1 fruit fly cellular context compared by ENCODE assay signal in the genomic region with DNA sequence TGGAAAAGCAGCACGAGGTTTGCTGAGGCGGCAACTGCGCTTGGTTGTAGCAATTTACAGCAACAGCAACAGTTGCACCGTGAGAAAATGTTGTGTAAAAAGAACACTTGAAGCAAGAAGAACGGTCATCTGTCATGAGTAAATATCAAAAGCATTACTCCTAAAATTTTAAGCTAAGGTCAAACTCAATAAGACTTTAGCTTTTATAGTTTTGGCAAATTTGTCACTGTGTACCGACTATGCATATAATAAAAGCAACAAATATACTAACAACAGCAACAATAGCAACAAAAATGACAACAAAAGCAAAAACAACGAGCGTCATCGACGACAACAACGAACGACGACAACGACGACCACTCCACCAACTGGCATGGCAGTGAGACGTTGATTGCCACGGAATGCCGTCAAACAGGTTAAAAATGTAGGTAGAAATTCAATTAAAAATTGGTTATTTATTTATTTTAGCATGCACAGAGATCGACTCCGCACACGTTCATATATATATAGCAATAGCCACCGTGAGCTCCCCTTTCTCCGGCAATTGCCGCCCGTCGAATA.
TF ChIP-seq lines count a peak whose summit lies in the region.

No protein-coding gene starts in this region.

TF ChIP-seq in whole organism, embryonic, 481 proteins besides CTCF, POLR2A, EP300 and RAD21 (continued from another document and continues in another):
- peak; percentile 83 for TF ChIP-seq pnt (GFP tag; optimal IDR thresholded peaks at IDR 0.05; lab: Kevin White, UChicago)
- no peak for TF ChIP-seq CG7963 (GFP tag; IDR thresholded peaks at IDR 0.05; lab: Robert Waterston, UW; ENCODE audit: partially characterized antibody)
- peak; percentile 45 for TF ChIP-seq ERR (GFP tag; optimal IDR thresholded peaks at IDR 0.05; lab: Kevin White, UChicago)
- TF ChIP-seq shn (GFP tag; optimal IDR thresholded peaks at IDR 0.05; lab: Kevin White, UChicago) = peak; percentile 72
- TF ChIP-seq CG7839 (tag; optimal IDR thresholded peaks at IDR 0.05; lab: Kevin White, UChicago) = peak; percentile 86
- TF ChIP-seq Eip74EF (GFP tag; optimal IDR thresholded peaks at IDR 0.05; lab: Kevin White, UChicago) = peak in 1 of 2 experiments; percentile 83
- peak; percentile 67 for TF ChIP-seq eyg (GFP tag; optimal IDR thresholded peaks at IDR 0.05; lab: Kevin White, UChicago)
- TF ChIP-seq Spps (tag; optimal IDR thresholded peaks at IDR 0.05; lab: Kevin White, UChicago) = no peak
- TF ChIP-seq trem (tag; optimal IDR thresholded peaks at IDR 0.05; lab: Kevin White, UChicago) = peak; percentile 33
- TF ChIP-seq CG12104 (GFP tag; optimal IDR thresholded peaks at IDR 0.05; lab: Kevin White, UChicago) = peak; percentile 69
- peak; percentile 59 for TF ChIP-seq al (GFP tag; IDR thresholded peaks at IDR 0.05; lab: Robert Waterston, UW)
- TF ChIP-seq CG4854 (GFP tag; optimal IDR thresholded peaks at IDR 0.05; lab: Kevin White, UChicago) = peak; percentile 57
- no peak for TF ChIP-seq Lpt (GFP tag; optimal IDR thresholded peaks at IDR 0.05; lab: Kevin White, UChicago)
- TF ChIP-seq Dek (tag; optimal IDR thresholded peaks at IDR 0.05; lab: Kevin White, UChicago) = peak; percentile 68
- TF ChIP-seq jigr1 (GFP tag; IDR thresholded peaks at IDR 0.05; lab: Robert Waterston, UW) = peak; percentile 68; the same call in 2 of the 3 replicates
- peak; percentile 78 for TF ChIP-seq Atf3 (GFP tag; optimal IDR thresholded peaks at IDR 0.05; lab: Kevin White, UChicago)
- no peak for TF ChIP-seq B-H2 (GFP tag; optimal IDR thresholded peaks at IDR 0.05; lab: Kevin White, UChicago)
- peak; percentile 69 for TF ChIP-seq gsb-n (tag; optimal IDR thresholded peaks at IDR 0.05; lab: Kevin White, UChicago)
- TF ChIP-seq Pdp1 (GFP tag; optimal IDR thresholded peaks at IDR 0.05; lab: Kevin White, UChicago) = peak; percentile 78 to 80
- TF ChIP-seq Mes4 (GFP tag; optimal IDR thresholded peaks at IDR 0.05; lab: Kevin White, UChicago) = peak; percentile 86
- TF ChIP-seq pho (GFP tag; optimal IDR thresholded peaks at IDR 0.05; lab: Kevin White, UChicago) = peak; percentile 61
- TF ChIP-seq ttk (GFP tag; IDR thresholded peaks at IDR 0.05; lab: Robert Waterston, UW) = peak; percentile 89
- peak; percentile 92 for TF ChIP-seq dmrt99B (tag; optimal IDR thresholded peaks at IDR 0.05; lab: Kevin White, UChicago)
- no peak for TF ChIP-seq Dip2 (GFP tag; IDR thresholded peaks at IDR 0.05; lab: Robert Waterston, UW)
- peak; percentile 64 for TF ChIP-seq Fer1 (GFP tag; optimal IDR thresholded peaks at IDR 0.05; lab: Kevin White, UChicago)
- peak; percentile 24 for TF ChIP-seq HmgD (GFP tag; optimal IDR thresholded peaks at IDR 0.05; lab: Kevin White, UChicago)
- TF ChIP-seq CG8281 (tag; optimal IDR thresholded peaks at IDR 0.05; lab: Kevin White, UChicago) = peak; percentile 48
- peak; percentile 86 for TF ChIP-seq so (GFP tag; IDR thresholded peaks at IDR 0.05; lab: Robert Waterston, UW)
- TF ChIP-seq Hand (GFP tag; optimal IDR thresholded peaks at IDR 0.05; lab: Kevin White, UChicago) = peak; percentile 26
- peak; percentile 75 for TF ChIP-seq CG17829 (tag; optimal IDR thresholded peaks at IDR 0.05; lab: Kevin White, UChicago)
- peak in 1 of 3 experiments; percentile 60 for TF ChIP-seq lola (GFP tag; optimal IDR thresholded peaks at IDR 0.05; lab: Kevin White, UChicago)
- TF ChIP-seq vfl (GFP tag; optimal IDR thresholded peaks at IDR 0.05; lab: Kevin White, UChicago) = no peak
- peak; percentile 87 for TF ChIP-seq sens-2 (GFP tag; IDR thresholded peaks at IDR 0.05; lab: Robert Waterston, UW)
- TF ChIP-seq knrl (GFP tag; IDR thresholded peaks at IDR 0.05; lab: Robert Waterston, UW; ENCODE audit: partially characterized antibody) = no peak
- TF ChIP-seq Nf-YA (GFP tag; IDR thresholded peaks at IDR 0.05; lab: Robert Waterston, UW) = peak; percentile 75
- peak; percentile 69 for TF ChIP-seq CrebB (tag; optimal IDR thresholded peaks at IDR 0.05; lab: Kevin White, UChicago)
- TF ChIP-seq CG13123 (GFP tag; optimal IDR thresholded peaks at IDR 0.05; lab: Kevin White, UChicago) = peak; percentile 62
- TF ChIP-seq CG9876 (GFP tag; optimal IDR thresholded peaks at IDR 0.05; lab: Kevin White, UChicago) = peak; percentile 72
- no peak for TF ChIP-seq Stat92E (GFP tag; optimal IDR thresholded peaks at IDR 0.05; lab: Kevin White, UChicago)
- TF ChIP-seq CG6175 (GFP tag; IDR thresholded peaks at IDR 0.05; lab: Robert Waterston, UW) = no peak
- peak; percentile 73; the same call in 2 of the 3 replicates for TF ChIP-seq gce (GFP tag; IDR thresholded peaks at IDR 0.05; lab: Robert Waterston, UW)
- TF ChIP-seq CG11696 (GFP tag; IDR thresholded peaks at IDR 0.05; lab: Robert Waterston, UW) = peak; percentile 48
- TF ChIP-seq CG17186 (GFP tag; optimal IDR thresholded peaks at IDR 0.05; lab: Kevin White, UChicago) = peak; percentile 10
- TF ChIP-seq CG12155 (GFP tag; optimal IDR thresholded peaks at IDR 0.05; lab: Kevin White, UChicago) = peak; percentile 66
- peak; percentile 87 for TF ChIP-seq seq (GFP tag; IDR thresholded peaks at IDR 0.05; lab: Robert Waterston, UW)
- peak; percentile 66 for TF ChIP-seq disco-r (GFP tag; optimal IDR thresholded peaks at IDR 0.05; lab: Kevin White, UChicago)
- TF ChIP-seq tgo (GFP tag; IDR thresholded peaks at IDR 0.05; lab: Robert Waterston, UW) = peak; percentile 89
- peak; percentile 90 for TF ChIP-seq Rx (GFP tag; IDR thresholded peaks at IDR 0.05; lab: Robert Waterston, UW)
- TF ChIP-seq CG9727 (GFP tag; optimal IDR thresholded peaks at IDR 0.05; lab: Kevin White, UChicago) = peak; percentile 41
- no peak for TF ChIP-seq bbx (GFP tag; IDR thresholded peaks at IDR 0.05; lab: Robert Waterston, UW; ENCODE audit: partially characterized antibody)
- no peak for TF ChIP-seq BtbVII (GFP tag; optimal IDR thresholded peaks at IDR 0.05; lab: Kevin White, UChicago)
- TF ChIP-seq CG10366 (GFP tag; IDR thresholded peaks at IDR 0.05; lab: Robert Waterston, UW) = peak; percentile 89
- peak; percentile 74 for TF ChIP-seq dm (GFP tag; optimal IDR thresholded peaks at IDR 0.05; lab: Kevin White, UChicago)
- TF ChIP-seq odd (GFP tag; optimal IDR thresholded peaks at IDR 0.05; lab: Kevin White, UChicago) = peak; percentile 73
- TF ChIP-seq MESR4 (GFP tag; optimal IDR thresholded peaks at IDR 0.05; lab: Kevin White, UChicago) = no peak
- peak; percentile 90 for TF ChIP-seq CG5245 (GFP tag; optimal IDR thresholded peaks at IDR 0.05; lab: Kevin White, UChicago)
- no peak for TF ChIP-seq fru (optimal IDR thresholded peaks at IDR 0.05; lab: Kevin White, UChicago)
- TF ChIP-seq nom (GFP tag; optimal IDR thresholded peaks at IDR 0.05; lab: Kevin White, UChicago) = peak; percentile 98
- TF ChIP-seq Mad (GFP tag; optimal IDR thresholded peaks at IDR 0.05; lab: Kevin White, UChicago) = peak; percentile 71
- peak; percentile 83 to 86 for TF ChIP-seq chif (GFP tag; optimal IDR thresholded peaks at IDR 0.05; lab: Kevin White, UChicago)
- peak; percentile 71 for TF ChIP-seq CG18476 (GFP tag; optimal IDR thresholded peaks at IDR 0.05; lab: Kevin White, UChicago)
- TF ChIP-seq gt (GFP tag; IDR thresholded peaks at IDR 0.05; lab: Robert Waterston, UW) = peak; percentile 60
- TF ChIP-seq CG18262 (tag; optimal IDR thresholded peaks at IDR 0.05; lab: Kevin White, UChicago) = peak; percentile 79
- TF ChIP-seq CG2199 (GFP tag; IDR thresholded peaks at IDR 0.05; lab: Robert Waterston, UW) = peak; percentile 53; the same call in 1 of the 3 replicates
- TF ChIP-seq Dll (GFP tag; IDR thresholded peaks at IDR 0.05; lab: Robert Waterston, UW; ENCODE audit: partially characterized antibody) = no peak
- peak; percentile 53; the same call in 1 of the 2 replicates for TF ChIP-seq rib (GFP tag; IDR thresholded peaks at IDR 0.05; lab: Robert Waterston, UW)
- peak; percentile 67 for TF ChIP-seq twi (tag; optimal IDR thresholded peaks at IDR 0.05; lab: Kevin White, UChicago)
- TF ChIP-seq NFAT (GFP tag; IDR thresholded peaks at IDR 0.05; lab: Robert Waterston, UW) = no peak; the same call in 1 of the 2 replicates
- peak; percentile 89 for TF ChIP-seq Antp (GFP tag; optimal IDR thresholded peaks at IDR 0.05; lab: Kevin White, UChicago)
- peak; percentile 91 for TF ChIP-seq HLH3B (GFP tag; IDR thresholded peaks at IDR 0.05; lab: Robert Waterston, UW)
- no peak for TF ChIP-seq ac (GFP tag; optimal IDR thresholded peaks at IDR 0.05; lab: Kevin White, UChicago)
- peak; percentile 54 for TF ChIP-seq sug (tag; optimal IDR thresholded peaks at IDR 0.05; lab: Kevin White, UChicago)
- peak; percentile 58 for TF ChIP-seq Lim3 (GFP tag; IDR thresholded peaks at IDR 0.05; lab: Robert Waterston, UW)
- peak; percentile 85 for TF ChIP-seq otp (GFP tag; IDR thresholded peaks at IDR 0.05; lab: Robert Waterston, UW)
- 0 out of 2 replicates have a peak, but pooled peaks have one; percentile 26 for TF ChIP-seq Doc2 (GFP tag; IDR thresholded peaks at IDR 0.05; lab: Robert Waterston, UW)
- peak; percentile 85 for TF ChIP-seq jing (GFP tag; optimal IDR thresholded peaks at IDR 0.05; lab: Kevin White, UChicago)
- TF ChIP-seq CG16779 (GFP tag; IDR thresholded peaks at IDR 0.05; lab: Robert Waterston, UW) = no peak
- TF ChIP-seq emc (GFP tag; optimal IDR thresholded peaks at IDR 0.05; lab: Kevin White, UChicago) = no peak
- peak; percentile 45 for TF ChIP-seq CG10274 (GFP tag; optimal IDR thresholded peaks at IDR 0.05; lab: Kevin White, UChicago)
- peak; percentile 83 for TF ChIP-seq Oaz (GFP tag; IDR thresholded peaks at IDR 0.05; lab: Robert Waterston, UW)
- peak; percentile 79 for TF ChIP-seq CG1602 (GFP tag; optimal IDR thresholded peaks at IDR 0.05; lab: Kevin White, UChicago)
- TF ChIP-seq CG8944 (GFP tag; optimal IDR thresholded peaks at IDR 0.05; lab: Kevin White, UChicago) = peak; percentile 79
- peak; percentile 56 for TF ChIP-seq fd64A (GFP tag; optimal IDR thresholded peaks at IDR 0.05; lab: Kevin White, UChicago)
- peak; percentile 20 for TF ChIP-seq CG15514 (GFP tag; optimal IDR thresholded peaks at IDR 0.05; lab: Kevin White, UChicago)
- TF ChIP-seq slp2 (GFP tag; optimal IDR thresholded peaks at IDR 0.05; lab: Kevin White, UChicago) = peak; percentile 78
- peak; percentile 60 for TF ChIP-seq CG10462 (GFP tag; optimal IDR thresholded peaks at IDR 0.05; lab: Kevin White, UChicago)
- peak; percentile 82 for TF ChIP-seq phol (tag; optimal IDR thresholded peaks at IDR 0.05; lab: Kevin White, UChicago)
- TF ChIP-seq ci (GFP tag; IDR thresholded peaks at IDR 0.05; lab: Robert Waterston, UW) = peak; percentile 96
- TF ChIP-seq bigmax (GFP tag; optimal IDR thresholded peaks at IDR 0.05; lab: Kevin White, UChicago) = no peak
- TF ChIP-seq Max (GFP tag; optimal IDR thresholded peaks at IDR 0.05; lab: Kevin White, UChicago) = peak; percentile 61
- TF ChIP-seq dimm (GFP tag; IDR thresholded peaks at IDR 0.05; lab: Robert Waterston, UW) = peak; percentile 76
- TF ChIP-seq YL-1 (GFP tag; optimal IDR thresholded peaks at IDR 0.05; lab: Kevin White, UChicago) = peak; percentile 26
- no peak for TF ChIP-seq pita (GFP tag; optimal IDR thresholded peaks at IDR 0.05; lab: Kevin White, UChicago)
- TF ChIP-seq CG1233 (GFP tag; optimal IDR thresholded peaks at IDR 0.05; lab: Kevin White, UChicago) = peak; percentile 59
- TF ChIP-seq salm (tag; optimal IDR thresholded peaks at IDR 0.05; lab: Kevin White, UChicago) = peak; percentile 82
- no peak for TF ChIP-seq BEAF-32 (GFP tag; optimal IDR thresholded peaks at IDR 0.05; lab: Kevin White, UChicago)
- TF ChIP-seq CG43689 (GFP tag; IDR thresholded peaks at IDR 0.05; lab: Robert Waterston, UW) = peak; percentile 54; the same call in 1 of the 2 replicates
- peak; percentile 79 for TF ChIP-seq Mrtf (GFP tag; IDR thresholded peaks at IDR 0.05; lab: Robert Waterston, UW)
- TF ChIP-seq Bteb2 (GFP tag; optimal IDR thresholded peaks at IDR 0.05; lab: Kevin White, UChicago) = peak; percentile 59
- peak; percentile 85 for TF ChIP-seq Ssrp (tag; optimal IDR thresholded peaks at IDR 0.05; lab: Kevin White, UChicago)
- TF ChIP-seq Hr78 (GFP tag; optimal IDR thresholded peaks at IDR 0.05; lab: Kevin White, UChicago) = peak in 1 of 2 experiments; percentile 75
- peak; percentile 54 for TF ChIP-seq toy (GFP tag; IDR thresholded peaks at IDR 0.05; lab: Robert Waterston, UW)
- peak; percentile 67 for TF ChIP-seq tio (GFP tag; optimal IDR thresholded peaks at IDR 0.05; lab: Kevin White, UChicago)
- TF ChIP-seq CG10565 (GFP tag; optimal IDR thresholded peaks at IDR 0.05; lab: Kevin White, UChicago) = no peak
- TF ChIP-seq Hey (tag; optimal IDR thresholded peaks at IDR 0.05; lab: Kevin White, UChicago) = no peak
- TF ChIP-seq MBD-R2 (GFP tag; IDR thresholded peaks at IDR 0.05; lab: Robert Waterston, UW) = peak; percentile 47; the same call in 1 of the 2 replicates
- peak; percentile 31 for TF ChIP-seq kni (GFP tag; optimal IDR thresholded peaks at IDR 0.05; lab: Kevin White, UChicago)
- peak; percentile 97 for TF ChIP-seq Drgx (GFP tag; IDR thresholded peaks at IDR 0.05; lab: Robert Waterston, UW)
- no peak for TF ChIP-seq sc (optimal IDR thresholded peaks at IDR 0.05; lab: Kevin White, UChicago)
- peak; percentile 72 for TF ChIP-seq sc (GFP tag; optimal IDR thresholded peaks at IDR 0.05; lab: Kevin White, UChicago)
- peak; percentile 95 for TF ChIP-seq Sox102F (GFP tag; optimal IDR thresholded peaks at IDR 0.05; lab: Kevin White, UChicago)
- peak; percentile 82 for TF ChIP-seq grau (tag; optimal IDR thresholded peaks at IDR 0.05; lab: Kevin White, UChicago)
- peak; percentile 81 for TF ChIP-seq CG2678 (tag; optimal IDR thresholded peaks at IDR 0.05; lab: Kevin White, UChicago)
- TF ChIP-seq CG6854 (GFP tag; optimal IDR thresholded peaks at IDR 0.05; lab: Kevin White, UChicago) = peak; percentile 34
- peak; percentile 83 for TF ChIP-seq Rfx (GFP tag; IDR thresholded peaks at IDR 0.05; lab: Robert Waterston, UW)
- peak; percentile 41 for TF ChIP-seq Jarid2 (GFP tag; optimal IDR thresholded peaks at IDR 0.05; lab: Kevin White, UChicago)
- TF ChIP-seq gfzf (GFP tag; optimal IDR thresholded peaks at IDR 0.05; lab: Kevin White, UChicago) = no peak
- peak; percentile 72 for TF ChIP-seq Chrac-16 (GFP tag; optimal IDR thresholded peaks at IDR 0.05; lab: Kevin White, UChicago)
- peak; percentile 84 for TF ChIP-seq H15 (GFP tag; IDR thresholded peaks at IDR 0.05; lab: Robert Waterston, UW)
- peak; percentile 81 for TF ChIP-seq tap (tag; optimal IDR thresholded peaks at IDR 0.05; lab: Kevin White, UChicago)
- peak; percentile 75 for TF ChIP-seq chn (GFP tag; optimal IDR thresholded peaks at IDR 0.05; lab: Kevin White, UChicago)
- peak; percentile 9 for TF ChIP-seq gcm2 (GFP tag; optimal IDR thresholded peaks at IDR 0.05; lab: Kevin White, UChicago)
- TF ChIP-seq CG11085 (GFP tag; IDR thresholded peaks at IDR 0.05; lab: Robert Waterston, UW) = peak; percentile 40; the same call in 1 of the 2 replicates
- TF ChIP-seq CG30431 (GFP tag; optimal IDR thresholded peaks at IDR 0.05; lab: Kevin White, UChicago) = peak; percentile 52
- no peak for TF ChIP-seq CG8765 (GFP tag; IDR thresholded peaks at IDR 0.05; lab: Robert Waterston, UW)
